Fruit fly (Drosophila melanogaster) whole organism, embryonic: ENCODE results near the gene Clc.
A peak's percentile ranks its signal among the peaks of the same experiment; 100 is the strongest.

Experiments used
- Antp ChIP-seq: fragments of 200-800 bp; sonication (Bioruptor generic); optimal IDR thresholded peaks from 3 replicates; lab custom pipeline; 2016; ENCODE audit warnings: missing biosample characterization, missing genetic modification characterization
- Asciz ChIP-seq: fragments of 200-800 bp; sonication (Bioruptor generic); optimal IDR thresholded peaks from 2 replicates; lab custom pipeline; 2017; ENCODE audit warnings: missing biosample characterization, mild to moderate bottlenecking, missing genetic modification characterization, missing genetic modification reagents
- B-H2 ChIP-seq: fragments of 200-800 bp; sonication (Bioruptor generic); optimal IDR thresholded peaks from 2 replicates; lab custom pipeline; 2018; ENCODE audit warnings: missing biosample characterization, mild to moderate bottlenecking, missing genetic modification characterization
- CG1024 ChIP-seq: fragments of 200-800 bp; sonication (Bioruptor generic); IDR thresholded peaks from 2 replicates; pipeline ENCODE4 v1.3.6; 2022; ENCODE audit warnings: missing biosample characterization, missing genetic modification characterization
- CG10565 ChIP-seq: fragments of 200-800 bp; sonication (Bioruptor generic); optimal IDR thresholded peaks from 3 replicates; lab custom pipeline; 2016; ENCODE audit warnings: missing biosample characterization, mild to moderate bottlenecking, missing genetic modification characterization
- CG10979 ChIP-seq: fragments of 200-800 bp; sonication (Bioruptor generic); optimal IDR thresholded peaks from 2 replicates; lab custom pipeline; 2018; ENCODE audit warnings: missing biosample characterization, mild to moderate bottlenecking, missing genetic modification characterization, moderate library complexity
- CG11456 ChIP-seq: fragments of 200-800 bp; sonication (Bioruptor generic); IDR thresholded peaks from 3 replicates; pipeline ENCODE4 v1.3.6; 2022; ENCODE audit warnings: missing biosample characterization, missing genetic modification characterization
- CG11696 ChIP-seq: fragments of 200-800 bp; sonication (Bioruptor generic); IDR thresholded peaks from 2 replicates; pipeline ENCODE4 v1.3.6; 2022; ENCODE audit warnings: missing biosample characterization, missing genetic modification characterization
- CG12391 ChIP-seq: fragments of 200-800 bp; sonication (Bioruptor generic); optimal IDR thresholded peaks from 3 replicates; lab custom pipeline; 2018; ENCODE audit warnings: missing biosample characterization, mild to moderate bottlenecking, missing genetic modification characterization, moderate library complexity
- CG15011 ChIP-seq: fragments of 200-800 bp; sonication (Bioruptor generic); optimal IDR thresholded peaks from 3 replicates; lab custom pipeline; 2018; ENCODE audit warnings: missing biosample characterization, mild to moderate bottlenecking, missing genetic modification characterization
- CG15073 ChIP-seq: fragments of 200-800 bp; sonication (Bioruptor generic); optimal IDR thresholded peaks from 2 replicates; lab custom pipeline; 2016; ENCODE audit warnings: missing biosample characterization, missing genetic modification characterization
- CG17328 ChIP-seq: fragments of 200-800 bp; sonication (Bioruptor generic); IDR thresholded peaks from 2 replicates; pipeline ENCODE4 v1.3.6; 2022; ENCODE audit warnings: missing biosample characterization, missing genetic modification characterization
- CG2199 ChIP-seq: fragments of 200-800 bp; sonication (Bioruptor generic); IDR thresholded peaks from 3 replicates; pipeline ENCODE4 v1.3.6; 2022; ENCODE audit warnings: missing biosample characterization, missing genetic modification characterization
- CG31365 ChIP-seq: fragments of 200-800 bp; sonication (Bioruptor generic); optimal IDR thresholded peaks from 2 replicates; lab custom pipeline; 2018; ENCODE audit warnings: missing biosample characterization, mild to moderate bottlenecking, missing genetic modification characterization
- CG32767 ChIP-seq: fragments of 200-800 bp; sonication (Bioruptor generic); IDR thresholded peaks from 2 replicates; pipeline ENCODE4 v1.3.6; 2022; ENCODE audit warnings: missing biosample characterization, missing genetic modification characterization
- CG33213 ChIP-seq: fragments of 200-800 bp; sonication (Bioruptor generic); optimal IDR thresholded peaks from 3 replicates; lab custom pipeline; 2016; ENCODE audit warnings: missing biosample characterization, missing genetic modification characterization
- CG4360 ChIP-seq: fragments of 200-800 bp; sonication (Bioruptor generic); IDR thresholded peaks from 2 replicates; pipeline ENCODE4 v1.3.6; 2022; ENCODE audit warnings: missing biosample characterization, missing genetic modification characterization
- CG4617 ChIP-seq: fragments of 200-800 bp; sonication (Bioruptor generic); optimal IDR thresholded peaks from 3 replicates; lab custom pipeline; 2016; ENCODE audit warnings: missing biosample characterization, missing genetic modification characterization, borderline replicate concordance
- CG5953 ChIP-seq: fragments of 200-800 bp; sonication (Bioruptor generic); IDR thresholded peaks from 2 replicates; pipeline ENCODE4 v1.3.6; 2022; ENCODE audit warnings: missing biosample characterization, missing genetic modification characterization
- CG8290 ChIP-seq, 3 experiments: fragments of 200-800 bp; sonication (Bioruptor generic); optimal IDR thresholded peaks; 2 replicates each; lab custom pipeline; 2016 to 2019; ENCODE audit warnings: missing biosample characterization in 3 of 3, missing genetic modification characterization in 3 of 3, mild to moderate bottlenecking in 2 of 3, moderate library complexity in 1 of 3
- CG8765 ChIP-seq: fragments of 200-800 bp; sonication (Bioruptor generic); IDR thresholded peaks from 2 replicates; pipeline ENCODE4 v1.3.6; 2022; ENCODE audit warnings: missing biosample characterization, missing genetic modification characterization
- CkIIα-i1 ChIP-seq: fragments of 200-800 bp; sonication (Bioruptor generic); IDR thresholded peaks from 2 replicates; pipeline ENCODE4 v1.3.6; 2022; ENCODE audit warnings: missing biosample characterization, missing genetic modification characterization
- D ChIP-seq, 2 experiments: fragments of 200-800 bp in 1 of 2; fragments of >200 bp in 1 of 2; sonication (Bioruptor generic) in 1 of 2; optimal IDR thresholded peaks; 2 replicates in 1 of 2; 3 replicates in 1 of 2; lab custom pipeline; 2017; ENCODE audit warnings: mild to moderate bottlenecking in 1 of 2, missing biosample characterization in 1 of 2, missing genetic modification characterization in 1 of 2, missing genetic modification reagents in 1 of 2
- D19B ChIP-seq: fragments of 200-800 bp; sonication (Bioruptor generic); optimal IDR thresholded peaks from 2 replicates; lab custom pipeline; 2017; ENCODE audit warnings: missing biosample characterization, mild to moderate bottlenecking, missing genetic modification characterization
- Dip3 ChIP-seq: fragments of 200-800 bp; sonication (Bioruptor generic); optimal IDR thresholded peaks from 3 replicates; lab custom pipeline; 2016; ENCODE audit warnings: missing biosample characterization, missing genetic modification characterization
- Doc2 ChIP-seq: fragments of 200-800 bp; sonication (Bioruptor generic); IDR thresholded peaks from 2 replicates; pipeline ENCODE4 v1.3.6; 2022; ENCODE audit warnings: missing biosample characterization, missing genetic modification characterization
- Hsf ChIP-seq: fragments of 200-800 bp; sonication (Bioruptor generic); optimal IDR thresholded peaks from 3 replicates; lab custom pipeline; 2016; ENCODE audit warnings: missing biosample characterization, missing genetic modification characterization
- NK7.1 ChIP-seq: fragments of 200-800 bp; sonication (Bioruptor generic); optimal IDR thresholded peaks from 3 replicates; lab custom pipeline; 2016; ENCODE audit warnings: missing biosample characterization, missing genetic modification characterization
- Pdp1 ChIP-seq, 2 experiments: fragments of 200-800 bp; sonication (Bioruptor generic); optimal IDR thresholded peaks; 3 replicates each; lab custom pipeline; 2016; ENCODE audit warnings: missing biosample characterization in 2 of 2, missing genetic modification characterization in 2 of 2, mild to moderate bottlenecking in 1 of 2, moderate library complexity in 1 of 2
- Scr ChIP-seq: fragments of 200-800 bp; sonication (Bioruptor generic); IDR thresholded peaks from 2 replicates; pipeline ENCODE4 v1.3.6; 2022; ENCODE audit warnings: missing biosample characterization, missing genetic modification characterization; ENCODE audit not compliant: partially characterized antibody
- Sox102F ChIP-seq: fragments of 200-800 bp; sonication (Bioruptor generic); optimal IDR thresholded peaks from 2 replicates; lab custom pipeline; 2018; ENCODE audit warnings: missing biosample characterization, mild to moderate bottlenecking, missing genetic modification characterization, moderate library complexity
- Usf ChIP-seq: fragments of 200-800 bp; sonication (Bioruptor generic); optimal IDR thresholded peaks from 2 replicates; lab custom pipeline; 2017; ENCODE audit warnings: missing genotype, missing biosample characterization, missing genetic modification characterization
- cad ChIP-seq: fragments of >200 bp; optimal IDR thresholded peaks from 2 replicates; lab custom pipeline; 2017; ENCODE audit warnings: missing biosample characterization, missing genetic modification characterization
- danr ChIP-seq: fragments of 200-800 bp; sonication (Bioruptor generic); IDR thresholded peaks from 2 replicates; pipeline ENCODE4 v1.3.6; 2022; ENCODE audit warnings: missing biosample characterization, missing genetic modification characterization
- dm ChIP-seq: fragments of 200-800 bp; sonication (Bioruptor generic); optimal IDR thresholded peaks from 3 replicates; lab custom pipeline; 2016; ENCODE audit warnings: missing biosample characterization, missing genetic modification characterization
- eyg ChIP-seq: fragments of 200-800 bp; sonication (Bioruptor generic); optimal IDR thresholded peaks from 3 replicates; lab custom pipeline; 2016; ENCODE audit warnings: missing biosample characterization, missing genetic modification characterization
- fd64A ChIP-seq: fragments of 200-800 bp; sonication (Bioruptor generic); optimal IDR thresholded peaks from 3 replicates; lab custom pipeline; 2018; ENCODE audit warnings: missing biosample characterization, mild to moderate bottlenecking, missing genetic modification characterization
- gcm2 ChIP-seq: fragments of 200-800 bp; sonication (Bioruptor generic); optimal IDR thresholded peaks from 2 replicates; lab custom pipeline; 2016; ENCODE audit warnings: missing biosample characterization, missing genetic modification characterization
- knrl ChIP-seq: fragments of 200-800 bp; sonication (Bioruptor generic); IDR thresholded peaks from 3 replicates; pipeline ENCODE4 v1.3.6; 2022; ENCODE audit warnings: missing biosample characterization, missing genetic modification characterization; ENCODE audit not compliant: partially characterized antibody
- pb ChIP-seq: fragments of 200-800 bp; sonication (Bioruptor generic); optimal IDR thresholded peaks from 3 replicates; lab custom pipeline; 2016; ENCODE audit warnings: missing biosample characterization, missing genetic modification characterization
- pros ChIP-seq: fragments of 200-800 bp; sonication (Bioruptor generic); optimal IDR thresholded peaks from 3 replicates; lab custom pipeline; 2019; ENCODE audit warnings: missing biosample characterization, mild to moderate bottlenecking, missing genetic modification characterization, moderate library complexity
- psq ChIP-seq: fragments of 200-800 bp; sonication (Bioruptor generic); optimal IDR thresholded peaks from 2 replicates; lab custom pipeline; 2017; ENCODE audit warnings: missing biosample characterization, missing genetic modification characterization
- rib ChIP-seq: fragments of 200-800 bp; sonication (Bioruptor generic); IDR thresholded peaks from 2 replicates; pipeline ENCODE4 v1.3.6; 2022; ENCODE audit warnings: missing biosample characterization, missing genetic modification characterization
- sna ChIP-seq: fragments of 200-800 bp; sonication (Bioruptor generic); IDR thresholded peaks from 2 replicates; pipeline ENCODE4 v1.3.6; 2022; ENCODE audit warnings: missing biosample characterization, missing genetic modification characterization; ENCODE audit not compliant: partially characterized antibody
- stc ChIP-seq: fragments of 200-800 bp; sonication (Bioruptor generic); IDR thresholded peaks from 2 replicates; pipeline ENCODE4 v1.3.6; 2022; ENCODE audit warnings: missing biosample characterization, missing genetic modification characterization
- tap ChIP-seq: fragments of 200-800 bp; optimal IDR thresholded peaks from 3 replicates; lab custom pipeline; 2019; ENCODE audit warnings: missing biosample characterization, mild to moderate bottlenecking, missing genetic modification characterization, moderate library complexity
- tin ChIP-seq: fragments of 200-800 bp; sonication (Bioruptor generic); optimal IDR thresholded peaks from 3 replicates; lab custom pipeline; 2016; ENCODE audit warnings: missing biosample characterization, missing genetic modification characterization
- tll ChIP-seq, 2 experiments: fragments of 200-800 bp in 1 of 2; fragments of >200 bp in 1 of 2; sonication (Bioruptor generic) in 1 of 2; optimal IDR thresholded peaks; 2 replicates each; lab custom pipeline; 2017 to 2019; ENCODE audit warnings: missing biosample characterization in 2 of 2, missing genetic modification characterization in 2 of 2, mild to moderate bottlenecking in 1 of 2, moderate library complexity in 1 of 2
- vfl ChIP-seq: fragments of 200-800 bp; sonication (Bioruptor generic); optimal IDR thresholded peaks from 2 replicates; lab custom pipeline; 2016; ENCODE audit warnings: missing biosample characterization, missing genetic modification characterization
- zen ChIP-seq: fragments of 200-800 bp; sonication (Bioruptor generic); optimal IDR thresholded peaks from 3 replicates; lab custom pipeline; 2018; ENCODE audit warnings: missing biosample characterization, mild to moderate bottlenecking, missing genetic modification characterization, moderate library complexity
- zfh1 ChIP-seq: fragments of 200-800 bp; sonication (Bioruptor generic); IDR thresholded peaks from 3 replicates; pipeline ENCODE4 v1.3.6; 2022; ENCODE audit warnings: missing biosample characterization, missing genetic modification characterization

Gene Clc

DNA sequence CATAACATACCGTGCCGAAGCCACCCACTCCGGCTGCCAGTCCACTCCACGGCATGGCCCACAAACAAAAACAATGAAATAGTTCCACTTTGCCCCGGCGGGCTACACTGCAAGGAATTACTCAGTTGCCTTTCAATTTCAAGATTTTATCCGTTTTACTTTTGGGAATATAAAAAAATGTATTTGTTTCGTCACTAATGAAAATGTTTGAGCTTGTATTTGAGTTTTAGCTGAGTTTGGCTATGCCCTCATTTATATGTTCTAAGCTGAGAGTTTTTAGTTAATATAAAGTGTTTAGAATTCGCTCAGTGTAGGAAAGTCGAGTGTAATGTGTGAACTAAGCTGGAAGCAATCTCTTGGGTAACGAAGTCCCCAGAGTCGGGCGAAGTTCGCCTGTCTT, 35.8 kb downstream of the Clc start:
- TF ChIP-seq CG17328, result no peak
- TF ChIP-seq tap (tag; lab: Kevin White, UChicago), result peak; percentile 17
- TF ChIP-seq CG15011, result no peak
- no peak for TF ChIP-seq danr (GFP tag; lab: Robert Waterston, UW)
- no peak for TF ChIP-seq CG15073 (GFP tag; lab: Kevin White, UChicago)
- no peak for TF ChIP-seq CG11696
- TF ChIP-seq Pdp1 (GFP tag; optimal IDR thresholded peaks at IDR 0.05; lab: Kevin White, UChicago), result peak in 1 of 2 experiments; percentile 49
- no peak for TF ChIP-seq CG31365
- no peak for TF ChIP-seq sna (GFP tag; lab: Robert Waterston, UW)
- no peak for TF ChIP-seq Scr
- no peak for TF ChIP-seq CG10979 (tag; lab: Kevin White, UChicago)
- no peak for TF ChIP-seq CG10565 (GFP tag; lab: Kevin White, UChicago)
- TF ChIP-seq D19B (GFP tag; lab: Kevin White, UChicago), result no peak
- no peak for TF ChIP-seq pros
- TF ChIP-seq knrl (GFP tag; lab: Robert Waterston, UW), result no peak
- no peak for TF ChIP-seq CG11456
- TF ChIP-seq psq, result no peak
- TF ChIP-seq tll (GFP tag; optimal IDR thresholded peaks at IDR 0.05; lab: Kevin White, UChicago), result no peak
- no peak for TF ChIP-seq CG4360 (GFP tag; lab: Robert Waterston, UW)
- no peak for TF ChIP-seq CG4617
- no peak for TF ChIP-seq eyg (GFP tag; lab: Kevin White, UChicago)
- no peak for TF ChIP-seq Hsf (GFP tag; lab: Kevin White, UChicago)
- TF ChIP-seq gcm2 (GFP tag; lab: Kevin White, UChicago), result no peak
- no peak for TF ChIP-seq Usf (GFP tag; lab: Kevin White, UChicago)
- no peak for TF ChIP-seq dm (GFP tag; lab: Kevin White, UChicago)
- TF ChIP-seq B-H2 (GFP tag; lab: Kevin White, UChicago), result no peak
- peak; percentile 18; the same call in 1 of the 2 replicates for TF ChIP-seq CG1024 (GFP tag; lab: Robert Waterston, UW)
- peak; percentile 37 for TF ChIP-seq Asciz (GFP tag; lab: Kevin White, UChicago)
- no peak for TF ChIP-seq Dip3 (GFP tag; lab: Kevin White, UChicago)
- no peak for TF ChIP-seq rib (GFP tag; lab: Robert Waterston, UW)
- no peak for TF ChIP-seq D (optimal IDR thresholded peaks at IDR 0.05; lab: Kevin White, UChicago)
- TF ChIP-seq D (GFP tag; optimal IDR thresholded peaks at IDR 0.05; lab: Kevin White, UChicago), result no peak
- no peak for TF ChIP-seq CG32767 (GFP tag; lab: Robert Waterston, UW)
- TF ChIP-seq NK7.1 (GFP tag; lab: Kevin White, UChicago), result peak; percentile 10
- TF ChIP-seq Doc2 (GFP tag; lab: Robert Waterston, UW), result no peak
- TF ChIP-seq tin (GFP tag; lab: Kevin White, UChicago), result peak; percentile 28
- no peak for TF ChIP-seq CG5953 (GFP tag; lab: Robert Waterston, UW)
- TF ChIP-seq vfl, result no peak
- TF ChIP-seq CG12391 (tag; lab: Kevin White, UChicago), result peak; percentile 52
- no peak for TF ChIP-seq zen (tag; lab: Kevin White, UChicago)
- TF ChIP-seq Antp (GFP tag; lab: Kevin White, UChicago), result peak; percentile 36
- no peak for TF ChIP-seq fd64A (GFP tag; lab: Kevin White, UChicago)
- TF ChIP-seq CkIIα-i1 (GFP tag; lab: Robert Waterston, UW), result no peak
- TF ChIP-seq cad (GFP tag; lab: Kevin White, UChicago), result no peak
- TF ChIP-seq CG33213 (GFP tag; lab: Kevin White, UChicago), result no peak
- no peak for TF ChIP-seq CG8765
- TF ChIP-seq pb, result no peak
- TF ChIP-seq zfh1 (GFP tag; lab: Robert Waterston, UW), result no peak
- TF ChIP-seq Sox102F (GFP tag; lab: Kevin White, UChicago), result peak; percentile 68
- TF ChIP-seq stc, result peak; percentile 50; the same call in 1 of the 2 replicates
- no peak for TF ChIP-seq CG2199 (GFP tag; lab: Robert Waterston, UW)
- TF ChIP-seq CG8290 (GFP tag; optimal IDR thresholded peaks at IDR 0.05; lab: Kevin White, UChicago), result no peak
- no peak for TF ChIP-seq CG8290 (tag; optimal IDR thresholded peaks at IDR 0.05; lab: Kevin White, UChicago)
